Fruit fly (Drosophila melanogaster): ENCODE results near the gene Sgt1.

Gene Sgt1

dm6 chr3R:8264302-8265080, 40.6 kb downstream of the Sgt1 start, which contains the start of the genes RPA1 and Mcm2:
Gene RPA1 (minus strand): TSS chr3R:8264451.
Gene Mcm2 (plus strand): TSS chr3R:8264970.
- TF ChIP-seq CG8159 (tag; optimal IDR thresholded peaks at IDR 0.05) (peak; percentile 83), Pif1B (GFP tag; optimal IDR thresholded peaks at IDR 0.05) (no peak), CG32121 (GFP tag; IDR thresholded peaks at IDR 0.05) (peak; percentile 73), CG34367 (tag; optimal IDR thresholded peaks at IDR 0.05) (peak; percentile 65), CG9948 (tag; optimal IDR thresholded peaks at IDR 0.05) (peak; percentile 77), Snoo (tag; optimal IDR thresholded peaks at IDR 0.05) (peak; percentile 85), rn (GFP tag; IDR thresholded peaks at IDR 0.05) (peak; percentile 73), EcR (GFP tag; optimal IDR thresholded peaks at IDR 0.05) (no peak), CG10348 (GFP tag; IDR thresholded peaks at IDR 0.05) (peak; percentile 39; the same call in 1 of the 2 replicates), CG14655 (GFP tag; optimal IDR thresholded peaks at IDR 0.05) (no peak), fd96Ca (GFP tag; IDR thresholded peaks at IDR 0.05) (peak; percentile 61; the same call in 2 of the 3 replicates), Ets98B (GFP tag; IDR thresholded peaks at IDR 0.05) (peak; percentile 71; the same call in 1 of the 2 replicates), CG13204 (GFP tag; optimal IDR thresholded peaks at IDR 0.05) (no peak), CG4496 (GFP tag; IDR thresholded peaks at IDR 0.05) (peak; percentile 85), CG17806 (tag; optimal IDR thresholded peaks at IDR 0.05) (peak; percentile 70), gl (tag; optimal IDR thresholded peaks at IDR 0.05) (no peak), CG15710 (tag; optimal IDR thresholded peaks at IDR 0.05) (peak; percentile 83), D1 (tag; optimal IDR thresholded peaks at IDR 0.05) (no peak), CG8301 (tag; optimal IDR thresholded peaks at IDR 0.05) (peak; percentile 64), Pif1A (GFP tag; optimal IDR thresholded peaks at IDR 0.05) (no peak), CG12605 (GFP tag; IDR thresholded peaks at IDR 0.05) (no peak)

dm6 chr3R:8261634-8262033, 43.4 kb downstream of the Sgt1 start:
- TF ChIP-seq CG34367 (tag; optimal IDR thresholded peaks at IDR 0.05) (no peak), D1 (tag; optimal IDR thresholded peaks at IDR 0.05) (no peak), Pif1A (GFP tag; optimal IDR thresholded peaks at IDR 0.05) (no peak), CG8301 (tag; optimal IDR thresholded peaks at IDR 0.05) (no peak), Ets98B (GFP tag; IDR thresholded peaks at IDR 0.05) (no peak), rn (GFP tag; IDR thresholded peaks at IDR 0.05) (no peak), Pif1B (GFP tag; optimal IDR thresholded peaks at IDR 0.05) (no peak), gl (tag; optimal IDR thresholded peaks at IDR 0.05) (no peak), CG12605 (GFP tag; IDR thresholded peaks at IDR 0.05) (no peak), CG13204 (GFP tag; optimal IDR thresholded peaks at IDR 0.05) (no peak), CG14655 (GFP tag; optimal IDR thresholded peaks at IDR 0.05) (no peak), CG17806 (tag; optimal IDR thresholded peaks at IDR 0.05) (no peak), CG15710 (tag; optimal IDR thresholded peaks at IDR 0.05) (no peak), CG8159 (tag; optimal IDR thresholded peaks at IDR 0.05) (no peak), CG32121 (GFP tag; IDR thresholded peaks at IDR 0.05) (no peak), CG9948 (tag; optimal IDR thresholded peaks at IDR 0.05) (no peak), fd96Ca (GFP tag; IDR thresholded peaks at IDR 0.05) (no peak)

- TF ChIP-seq CG8301 (tag; optimal IDR thresholded peaks at IDR 0.05) (peak; percentile 68), CG8159 (tag; optimal IDR thresholded peaks at IDR 0.05) (no peak), Ets98B (GFP tag; IDR thresholded peaks at IDR 0.05) (peak; percentile 47; the same call in 1 of the 2 replicates), CG32121 (GFP tag; IDR thresholded peaks at IDR 0.05) (peak; percentile 53), CG12605 (GFP tag; IDR thresholded peaks at IDR 0.05) (peak; percentile 36; the same call in 1 of the 2 replicates), CG34367 (tag; optimal IDR thresholded peaks at IDR 0.05) (no peak), CG14655 (GFP tag; optimal IDR thresholded peaks at IDR 0.05) (peak; percentile 68), CG4496 (GFP tag; IDR thresholded peaks at IDR 0.05) (no peak)
Measured at dm6 chr3R:8256040-8256439, 49.0 kb downstream of the Sgt1 start.

dm6 chr3R:8254347-8254746, 50.7 kb downstream of the Sgt1 start:
- TF ChIP-seq CG34367 (tag; optimal IDR thresholded peaks at IDR 0.05) (no peak), Snoo (tag; optimal IDR thresholded peaks at IDR 0.05) (no peak), CG14655 (GFP tag; optimal IDR thresholded peaks at IDR 0.05) (no peak), CG17806 (tag; optimal IDR thresholded peaks at IDR 0.05) (no peak), Pif1A (GFP tag; optimal IDR thresholded peaks at IDR 0.05) (no peak), CG8159 (tag; optimal IDR thresholded peaks at IDR 0.05) (no peak), CG4496 (GFP tag; IDR thresholded peaks at IDR 0.05) (no peak), CG13204 (GFP tag; optimal IDR thresholded peaks at IDR 0.05) (no peak), CG15710 (tag; optimal IDR thresholded peaks at IDR 0.05) (no peak)

Data from whole organism, pupa.